Fruit fly (Drosophila melanogaster): ENCODE data around the gene CG11537.

The CG11537 gene

DNA sequence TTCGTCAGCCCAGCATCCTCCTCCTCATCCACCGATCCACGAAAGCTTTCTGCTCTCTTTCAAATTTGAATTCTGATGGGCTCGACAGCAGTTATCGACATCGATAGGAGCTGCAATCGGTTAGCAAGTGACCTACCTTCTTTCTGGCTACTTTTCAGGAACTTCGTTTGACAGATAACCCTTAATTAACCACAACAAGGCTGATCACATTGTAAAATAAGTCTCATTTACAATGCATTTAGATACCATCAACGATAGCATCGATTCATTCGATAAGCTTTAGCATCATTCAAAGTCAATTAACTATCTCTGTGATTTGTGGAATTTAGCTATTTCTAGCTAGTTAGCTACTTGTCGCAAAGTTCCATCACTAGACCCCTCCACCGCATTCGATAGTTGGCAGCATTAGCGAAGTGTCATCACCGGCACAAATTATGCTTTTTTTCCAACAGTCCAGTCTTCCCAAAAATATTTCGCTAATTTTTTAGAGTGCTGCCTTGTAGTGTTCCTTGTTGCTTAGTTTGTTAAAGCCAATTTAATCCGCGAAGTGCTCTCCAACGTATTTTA lies 35.4 kb upstream of the CG11537 start, which contains the start of the genes MnM and Girdin (continued):
- TF ChIP-seq ara (GFP tag; IDR thresholded peaks at IDR 0.05), result peak; percentile 30; the same call in 1 of the 2 replicates
- TF ChIP-seq Nf-YC (tag; optimal IDR thresholded peaks at IDR 0.05), result no peak
- no peak for TF ChIP-seq CG4360 (GFP tag; IDR thresholded peaks at IDR 0.05)
- TF ChIP-seq Side (GFP tag; optimal IDR thresholded peaks at IDR 0.05), result peak; percentile 49
- TF ChIP-seq Meics (GFP tag; optimal IDR thresholded peaks at IDR 0.05), result peak; percentile 22
- TF ChIP-seq Trl (optimal IDR thresholded peaks at IDR 0.05), result peak in 1 of 2 experiments; percentile 22
- TF ChIP-seq Trl (GFP tag; optimal IDR thresholded peaks at IDR 0.05), result peak; percentile 77
- no peak for TF ChIP-seq Lim3 (GFP tag; IDR thresholded peaks at IDR 0.05)
- peak; percentile 53; the same call in 1 of the 2 replicates for TF ChIP-seq CG32532 (GFP tag; IDR thresholded peaks at IDR 0.05)
- peak; percentile 67; the same call in 2 of the 3 replicates for TF ChIP-seq CG6175 (GFP tag; IDR thresholded peaks at IDR 0.05)
- peak; percentile 64 for TF ChIP-seq CG10543 (GFP tag; optimal IDR thresholded peaks at IDR 0.05)
- TF ChIP-seq Dref (GFP tag; IDR thresholded peaks at IDR 0.05), result peak; percentile 68
- TF ChIP-seq sens-2 (GFP tag; IDR thresholded peaks at IDR 0.05), result no peak
- TF ChIP-seq CG13123 (GFP tag; optimal IDR thresholded peaks at IDR 0.05), result no peak
- TF ChIP-seq pzg (GFP tag; optimal IDR thresholded peaks at IDR 0.05), result peak; percentile 82
- TF ChIP-seq CG10431 (GFP tag; optimal IDR thresholded peaks at IDR 0.05), result no peak
- no peak for TF ChIP-seq otp (GFP tag; IDR thresholded peaks at IDR 0.05)
- TF ChIP-seq CG8478 (optimal IDR thresholded peaks at IDR 0.05), result no peak
- peak; percentile 80 for TF ChIP-seq CG14860 (GFP tag; IDR thresholded peaks at IDR 0.05; ENCODE audit: partially characterized antibody)
- TF ChIP-seq Awh (GFP tag; IDR thresholded peaks at IDR 0.05), result no peak
- TF ChIP-seq Dad (GFP tag; optimal IDR thresholded peaks at IDR 0.05), result peak; percentile 60
- TF ChIP-seq chif (GFP tag; optimal IDR thresholded peaks at IDR 0.05), result peak; percentile 37 to 74
- TF ChIP-seq slbo (GFP tag; IDR thresholded peaks at IDR 0.05), result peak; percentile 83
- peak; percentile 88 for TF ChIP-seq HLH4C (GFP tag; IDR thresholded peaks at IDR 0.05; ENCODE audit: partially characterized antibody)
- no peak for TF ChIP-seq eve (GFP tag; optimal IDR thresholded peaks at IDR 0.05)
- TF ChIP-seq CHES-1-like (GFP tag; optimal IDR thresholded peaks at IDR 0.05), result peak; percentile 86
- TF ChIP-seq sens (GFP tag), result peak; percentile 71
- TF ChIP-seq CG8089 (GFP tag; optimal IDR thresholded peaks at IDR 0.05), result peak; percentile 64
- peak; percentile 41; the same call in 1 of the 2 replicates for TF ChIP-seq CG6272 (GFP tag; IDR thresholded peaks at IDR 0.05)
- TF ChIP-seq crp (GFP tag; optimal IDR thresholded peaks at IDR 0.05), result peak in 1 of 2 experiments; percentile 35
- TF ChIP-seq CG14965 (GFP tag; optimal IDR thresholded peaks at IDR 0.05; ENCODE audit: borderline replicate concordance), result peak; percentile 38
- 0 out of 2 replicates have a peak, but pooled peaks have one; percentile 11 for TF ChIP-seq CG7372 (GFP tag; IDR thresholded peaks at IDR 0.05)
- peak; percentile 75 for TF ChIP-seq her (GFP tag; optimal IDR thresholded peaks at IDR 0.05)
- peak; percentile 50 for TF ChIP-seq CG9797 (GFP tag; optimal IDR thresholded peaks at IDR 0.05)
- TF ChIP-seq CG12744 (GFP tag; optimal IDR thresholded peaks at IDR 0.05), result peak; percentile 25
- peak; percentile 15 for TF ChIP-seq CG30431 (GFP tag; optimal IDR thresholded peaks at IDR 0.05)
- TF ChIP-seq klu (GFP tag; IDR thresholded peaks at IDR 0.05), result 0 out of 2 replicates have a peak, but pooled peaks have one; percentile 13
- TF ChIP-seq phol (tag; optimal IDR thresholded peaks at IDR 0.05), result peak; percentile 65
- TF ChIP-seq CG11696 (GFP tag; IDR thresholded peaks at IDR 0.05), result no peak
- peak; percentile 98 for TF ChIP-seq Ets65A (GFP tag)
- no peak for TF ChIP-seq CG4854 (GFP tag; optimal IDR thresholded peaks at IDR 0.05)
- TF ChIP-seq ab (GFP tag; optimal IDR thresholded peaks at IDR 0.05), result peak; percentile 45
- TF ChIP-seq ranshi (GFP tag; IDR thresholded peaks at IDR 0.05), result peak; percentile 54; the same call in 1 of the 2 replicates
- peak; percentile 63 for TF ChIP-seq bbx (GFP tag; IDR thresholded peaks at IDR 0.05; ENCODE audit: partially characterized antibody)
- TF ChIP-seq ewg (GFP tag; optimal IDR thresholded peaks at IDR 0.05), result peak; percentile 10
- TF ChIP-seq YL-1 (GFP tag; optimal IDR thresholded peaks at IDR 0.05), result peak; percentile 19
- no peak for TF ChIP-seq CG32767 (GFP tag; IDR thresholded peaks at IDR 0.05)
- no peak for TF ChIP-seq CG11695 (GFP tag; IDR thresholded peaks at IDR 0.05)
- peak; percentile 81 for TF ChIP-seq CoRest (tag; optimal IDR thresholded peaks at IDR 0.05)
- TF ChIP-seq Bgb (GFP tag; IDR thresholded peaks at IDR 0.05; ENCODE audit: partially characterized antibody), result peak; percentile 74
- no peak for TF ChIP-seq bcd (GFP tag; optimal IDR thresholded peaks at IDR 0.05)

Data from whole organism, embryonic.